Worm (Caenorhabditis elegans) whole organism, L4 larva: ENCODE measurements around the gene srw-123.
"Not testable (repeated sequence)": the region's sequence is repeated elsewhere in the genome, so short reads cannot be mapped to it uniquely, and the experiment has no call there.

Source experiments
- nhr-28 ChIP-seq: fragments of 150-350 bp; optimal IDR thresholded peaks from 2 replicates; lab custom pipeline; 2014; ENCODE audit warnings: missing biosample characterization, missing genetic modification characterization
- php-3 ChIP-seq: fragments of 200-800 bp; sonication (Bioruptor generic); IDR thresholded peaks from 2 replicates; pipeline ENCODE4 v1.3.6; 2022; ENCODE audit warnings: missing genetic modification reagents, missing genetic modification characterization, missing compliant biosample characterization
- skn-1 ChIP-seq: fragments of 150-350 bp; optimal IDR thresholded peaks from 2 replicates; lab custom pipeline; 2014; ENCODE audit warnings: missing biosample characterization, missing genetic modification characterization

DNA sequence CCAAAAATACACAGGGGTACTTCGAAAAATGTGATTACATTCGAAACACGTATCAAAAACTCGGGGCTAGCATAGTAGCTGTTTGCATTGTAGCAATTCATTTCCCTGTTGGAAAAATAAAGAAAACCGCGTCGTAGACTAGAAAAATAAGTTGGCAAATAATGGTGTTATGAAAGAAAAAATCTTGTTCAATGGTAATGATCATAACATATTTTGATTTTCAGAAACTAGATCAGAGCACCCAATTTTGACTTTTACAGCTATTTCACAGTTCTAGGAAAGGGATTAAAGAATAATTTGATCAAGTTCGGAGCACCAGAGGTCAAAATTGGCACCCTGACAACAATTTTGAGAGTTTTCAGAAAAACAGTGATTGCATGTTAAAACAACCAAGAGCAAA, 19.8 kb downstream of the srw-123 start, which contains the start of gene srh-248:
- TF ChIP-seq php-3; nhr-28 (tag; lab: Kevin White, UChicago); skn-1: not testable (repeated sequence)
